Fruit fly (Drosophila melanogaster): ENCODE measurements around the gene TP53INP.

dm6 chr3L:4405922-4406321, 821 bp upstream of the TP53INP start, which contains the start of gene CG15019:
- no peak for TF ChIP-seq so (GFP tag; IDR thresholded peaks at IDR 0.05)
- TF ChIP-seq pros (GFP tag; optimal IDR thresholded peaks at IDR 0.05), result no peak
- no peak for TF ChIP-seq cas (GFP tag; IDR thresholded peaks at IDR 0.05)
- no peak for TF ChIP-seq fd96Cb (tag; optimal IDR thresholded peaks at IDR 0.05)
- no peak for TF ChIP-seq CG3281 (GFP tag; optimal IDR thresholded peaks at IDR 0.05)
- TF ChIP-seq Dp (GFP tag; optimal IDR thresholded peaks at IDR 0.05), result peak; percentile 90
- no peak for TF ChIP-seq yki (optimal IDR thresholded peaks at IDR 0.05)
- 0 out of 2 replicates have a peak, but pooled peaks have one; percentile 14 for TF ChIP-seq Rfx (GFP tag; IDR thresholded peaks at IDR 0.05)
- TF ChIP-seq btn (GFP tag; optimal IDR thresholded peaks at IDR 0.05), result no peak
- TF ChIP-seq CG17829 (tag; optimal IDR thresholded peaks at IDR 0.05), result no peak
- TF ChIP-seq CG13287 (GFP tag; IDR thresholded peaks at IDR 0.05; ENCODE audit: partially characterized antibody), result peak; percentile 87
